Worm (Caenorhabditis elegans): ENCODE data around the gene F37C4.8.

F37C4.8 gene

ce11 chrIV:3894004-3894480 lies 13.0 kb upstream of the F37C4.8 start, which contains the start of gene F56D6.8:
F56D6.8 (minus strand) TSS chrIV:3894430.
- TF ChIP-seq blmp-1 (tag; optimal IDR thresholded peaks at IDR 0.05) (no peak), ceh-39 (tag; optimal IDR thresholded peaks at IDR 0.05) (no peak), hlh-1 (tag; optimal IDR thresholded peaks at IDR 0.05) (no peak), mab-5 (tag; optimal IDR thresholded peaks at IDR 0.05) (no peak), lsy-2 (tag; optimal IDR thresholded peaks at IDR 0.05) (no peak), nhr-76 (tag; optimal IDR thresholded peaks at IDR 0.05) (no peak), zip-8 (tag; optimal IDR thresholded peaks at IDR 0.05) (no peak), unc-120 (tag; optimal IDR thresholded peaks at IDR 0.05; ENCODE audit: poor library complexity, severe bottlenecking) (no peak), nhr-2 (tag; optimal IDR thresholded peaks at IDR 0.05) (no peak), tbx-8 (GFP tag; optimal IDR thresholded peaks at IDR 0.05) (no peak), drap-1 (GFP tag; optimal IDR thresholded peaks at IDR 0.05) (no peak), nhr-12 (tag; optimal IDR thresholded peaks at IDR 0.05) (no peak)

ce11 chrIV:3892027-3892426 lies 11.0 kb upstream of the F37C4.8 start, which contains the start of gene F56D6.9:
F56D6.9 (plus strand) TSS chrIV:3892327.
- TF ChIP-seq pha-4 (tag; optimal IDR thresholded peaks at IDR 0.05) (no peak), hlh-1 (tag; optimal IDR thresholded peaks at IDR 0.05) (no peak), drap-1 (GFP tag; optimal IDR thresholded peaks at IDR 0.05) (no peak), ceh-43 (GFP tag; optimal IDR thresholded peaks at IDR 0.05) (no peak), ceh-39 (tag; optimal IDR thresholded peaks at IDR 0.05) (no peak), tbx-8 (GFP tag; optimal IDR thresholded peaks at IDR 0.05) (no peak)

- no peak for TF ChIP-seq blmp-1 (tag; optimal IDR thresholded peaks at IDR 0.05)
- TF ChIP-seq mab-5 (tag; optimal IDR thresholded peaks at IDR 0.05) = no peak
- TF ChIP-seq elt-1 (tag; optimal IDR thresholded peaks at IDR 0.05; ENCODE audit: borderline replicate concordance, insufficient read depth) = no peak
- no peak for TF ChIP-seq ceh-43 (GFP tag; optimal IDR thresholded peaks at IDR 0.05)
- no peak for TF ChIP-seq snpc-4 (tag; optimal IDR thresholded peaks at IDR 0.05)
- TF ChIP-seq ham-2 (GFP tag; optimal IDR thresholded peaks at IDR 0.05) = no peak
- no peak for TF ChIP-seq lsy-2 (tag; optimal IDR thresholded peaks at IDR 0.05)
- no peak for TF ChIP-seq M03D4.4 (tag; optimal IDR thresholded peaks at IDR 0.05)
- no peak for TF ChIP-seq unc-62 (GFP tag; optimal IDR thresholded peaks at IDR 0.05)
- TF ChIP-seq nhr-28 (tag; optimal IDR thresholded peaks at IDR 0.05) = no peak
- TF ChIP-seq bed-3 (GFP tag; optimal IDR thresholded peaks at IDR 0.05) = no peak
- no peak for TF ChIP-seq unc-120 (tag; optimal IDR thresholded peaks at IDR 0.05; ENCODE audit: poor library complexity, severe bottlenecking)
- TF ChIP-seq sptf-1 (tag; optimal IDR thresholded peaks at IDR 0.05) = no peak
- TF ChIP-seq nhr-237 (tag; optimal IDR thresholded peaks at IDR 0.05) = no peak
- no peak for TF ChIP-seq unc-39 (tag; optimal IDR thresholded peaks at IDR 0.05)
Measured at ce11 chrIV:3888963-3889362, 7.9 kb upstream of the F37C4.8 start, which contains the start of gene oac-21. oac-21 (plus strand) TSS chrIV:3889263.

- TF ChIP-seq M03D4.4 (tag; optimal IDR thresholded peaks at IDR 0.05) = no peak
- no peak for TF ChIP-seq elt-3 (tag; optimal IDR thresholded peaks at IDR 0.05)
- no peak for TF ChIP-seq lin-13 (tag; optimal IDR thresholded peaks at IDR 0.05)
- no peak for TF ChIP-seq bed-3 (GFP tag; optimal IDR thresholded peaks at IDR 0.05)
- no peak for TF ChIP-seq mep-1 (tag; optimal IDR thresholded peaks at IDR 0.05)
- TF ChIP-seq ham-2 (GFP tag; optimal IDR thresholded peaks at IDR 0.05) = no peak
- TF ChIP-seq drap-1 (GFP tag; optimal IDR thresholded peaks at IDR 0.05) = no peak
- no peak for TF ChIP-seq cnd-1 (tag; optimal IDR thresholded peaks at IDR 0.05)
- no peak for TF ChIP-seq nhr-76 (tag; optimal IDR thresholded peaks at IDR 0.05)
- no peak for TF ChIP-seq unc-120 (tag; optimal IDR thresholded peaks at IDR 0.05; ENCODE audit: poor library complexity, severe bottlenecking)
- TF ChIP-seq elt-1 (tag; optimal IDR thresholded peaks at IDR 0.05; ENCODE audit: borderline replicate concordance, insufficient read depth) = no peak
- no peak for TF ChIP-seq flh-1 (GFP tag; optimal IDR thresholded peaks at IDR 0.05)
- TF ChIP-seq ceh-43 (GFP tag; optimal IDR thresholded peaks at IDR 0.05) = no peak
- no peak for TF ChIP-seq ztf-11 (tag; optimal IDR thresholded peaks at IDR 0.05)
- TF ChIP-seq sem-2 (GFP tag; optimal IDR thresholded peaks at IDR 0.05) = no peak
- TF ChIP-seq snpc-4 (tag; optimal IDR thresholded peaks at IDR 0.05) = no peak
- TF ChIP-seq blmp-1 (tag; optimal IDR thresholded peaks at IDR 0.05) = no peak
Measured at ce11 chrIV:3885369-3885768, 4.3 kb upstream of the F37C4.8 start, which contains the start of gene oac-22. oac-22 (plus strand) TSS chrIV:3885669.

ce11 chrIV:3878283-3878938 lies 2.6 kb downstream of the F37C4.8 start, which contains the start of gene F37C4.6:
F37C4.6 (minus strand) TSS chrIV:3878333.
- TF ChIP-seq flh-1 (GFP tag; optimal IDR thresholded peaks at IDR 0.05) = no peak
- TF ChIP-seq snpc-4 (tag; optimal IDR thresholded peaks at IDR 0.05) = no peak
- TF ChIP-seq ztf-11 (tag; optimal IDR thresholded peaks at IDR 0.05) = no peak
- no peak for TF ChIP-seq mep-1 (tag; optimal IDR thresholded peaks at IDR 0.05)
- TF ChIP-seq nhr-237 (tag; optimal IDR thresholded peaks at IDR 0.05) = no peak
- no peak for TF ChIP-seq sptf-1 (tag; optimal IDR thresholded peaks at IDR 0.05)
- no peak for TF ChIP-seq elt-1 (tag; optimal IDR thresholded peaks at IDR 0.05; ENCODE audit: borderline replicate concordance, insufficient read depth)
- TF ChIP-seq unc-39 (tag; optimal IDR thresholded peaks at IDR 0.05) = no peak
- no peak for TF ChIP-seq nhr-12 (tag; optimal IDR thresholded peaks at IDR 0.05)
- no peak for TF ChIP-seq lin-13 (tag; optimal IDR thresholded peaks at IDR 0.05)
- TF ChIP-seq ham-2 (GFP tag; optimal IDR thresholded peaks at IDR 0.05) = no peak
- no peak for TF ChIP-seq nhr-2 (tag; optimal IDR thresholded peaks at IDR 0.05)
- no peak for TF ChIP-seq lsy-2 (tag; optimal IDR thresholded peaks at IDR 0.05)
- no peak for TF ChIP-seq ceh-39 (tag; optimal IDR thresholded peaks at IDR 0.05)
- no peak for TF ChIP-seq mls-2 (tag; optimal IDR thresholded peaks at IDR 0.05)
